Fruit fly (Drosophila melanogaster) ovary, adult (tissue): ENCODE data around the gene CG8135.

Experiments
- CG17801 ChIP-seq: fragments of 200-800 bp; optimal IDR thresholded peaks from 2 replicates; lab custom pipeline; 2019; ENCODE audit warnings: missing biosample characterization, mild to moderate bottlenecking, missing genetic modification characterization, moderate library complexity; ENCODE audit not compliant: partially characterized antibody

The CG8135 gene

DNA sequence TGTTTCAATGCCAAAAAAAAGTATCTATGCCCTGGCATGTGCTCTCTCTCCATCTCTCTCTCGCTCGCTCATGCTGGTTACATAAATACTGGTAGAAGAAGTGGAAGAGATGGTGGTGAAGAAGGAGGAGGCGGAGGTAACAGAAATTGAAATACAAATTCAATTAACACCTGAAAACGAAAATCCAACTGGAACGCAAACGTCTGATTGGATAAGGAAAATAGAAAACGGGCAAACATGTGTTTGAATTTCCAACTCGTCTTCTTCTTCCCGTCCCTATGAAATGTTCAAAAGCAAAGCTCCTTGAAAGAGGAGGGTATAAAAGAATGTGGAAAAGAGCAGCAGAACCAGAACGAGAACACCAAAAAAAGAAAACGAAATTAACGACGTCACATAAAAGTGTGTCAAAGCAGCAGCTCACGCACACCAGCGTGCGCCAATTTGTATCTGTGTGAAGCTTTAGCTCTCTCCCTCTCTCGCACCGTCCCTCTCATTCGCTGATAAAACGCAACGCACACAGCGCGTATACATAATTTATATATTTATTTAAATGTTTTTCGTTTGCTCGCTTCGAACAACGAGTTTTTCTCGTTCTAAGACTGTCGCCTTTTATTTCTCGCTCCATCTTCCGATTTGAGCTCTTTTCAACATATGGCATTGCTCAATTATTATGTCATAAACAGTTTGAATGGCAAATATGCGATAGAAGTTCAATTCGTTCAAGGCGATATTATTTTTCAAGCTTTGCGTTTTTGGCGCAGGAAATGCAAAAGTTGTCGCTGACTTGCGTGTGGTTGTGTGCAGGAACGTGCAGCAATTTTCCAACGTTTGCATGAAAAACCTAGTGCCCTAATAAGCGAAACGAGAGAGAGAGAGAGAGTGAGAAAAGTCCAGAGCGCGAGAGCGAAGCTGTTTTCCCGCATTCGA is 14.5 kb downstream of the CG8135 start:
- no peak for TF ChIP-seq CG17801 (GFP tag; lab: Kevin White, UChicago)

DNA sequence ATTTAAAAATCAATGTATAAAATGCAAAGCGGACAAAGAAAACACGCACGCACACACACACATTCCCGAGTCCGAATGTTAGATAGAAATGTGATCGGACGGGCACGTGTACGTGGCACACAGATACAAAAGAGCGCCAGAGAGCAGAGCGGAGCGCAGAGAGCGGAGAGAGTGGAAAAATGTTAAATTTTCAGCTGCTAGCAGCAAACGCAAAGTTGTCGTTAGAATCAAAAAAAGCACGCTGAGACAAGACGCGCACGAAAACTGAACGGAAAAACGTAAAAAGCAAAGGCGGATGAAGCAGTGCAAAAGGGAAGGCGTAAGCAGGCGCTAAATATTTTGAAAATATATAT is 15.1 kb downstream of the CG8135 start:
- peak; percentile 40 for TF ChIP-seq CG17801 (GFP tag; lab: Kevin White, UChicago)

DNA sequence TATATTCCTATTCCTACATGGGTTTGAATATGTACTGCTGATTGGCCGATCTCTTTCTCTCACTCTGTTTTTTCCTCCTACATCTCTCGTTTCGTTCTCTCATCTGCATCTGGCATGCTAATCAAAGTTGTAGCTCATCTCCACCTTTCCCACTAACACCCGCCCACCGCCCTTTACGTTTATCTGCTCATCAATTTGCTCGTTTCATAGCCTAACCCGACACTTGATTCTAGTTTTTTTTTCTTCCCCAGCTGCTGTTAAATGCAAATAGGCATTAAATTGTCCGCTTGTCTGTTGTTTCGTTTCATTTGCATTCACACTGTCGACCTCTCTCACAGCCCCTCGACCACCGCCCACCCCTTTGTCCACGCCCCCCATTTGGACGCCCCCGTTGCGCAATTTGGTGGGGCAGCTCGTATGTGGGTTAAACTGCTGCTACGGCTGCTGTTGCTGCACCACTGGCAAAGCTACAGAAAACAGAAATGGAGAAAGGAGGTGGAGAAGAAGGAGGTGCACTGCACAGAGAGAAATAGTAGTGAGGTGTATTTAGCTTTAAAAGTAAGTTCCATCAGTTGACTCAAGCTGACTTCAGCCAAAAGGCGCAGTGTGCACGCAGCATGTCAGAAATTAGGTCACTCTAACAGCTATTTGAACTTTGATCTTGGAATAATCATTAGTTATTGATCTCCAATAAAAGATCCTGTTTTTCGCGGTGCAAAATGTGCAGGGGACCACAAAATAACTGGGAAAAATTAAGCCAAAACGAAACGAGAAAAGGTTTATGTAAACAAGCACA is 16.5 kb downstream of the CG8135 start:
- TF ChIP-seq CG17801 (GFP tag; lab: Kevin White, UChicago): no peak

DNA sequence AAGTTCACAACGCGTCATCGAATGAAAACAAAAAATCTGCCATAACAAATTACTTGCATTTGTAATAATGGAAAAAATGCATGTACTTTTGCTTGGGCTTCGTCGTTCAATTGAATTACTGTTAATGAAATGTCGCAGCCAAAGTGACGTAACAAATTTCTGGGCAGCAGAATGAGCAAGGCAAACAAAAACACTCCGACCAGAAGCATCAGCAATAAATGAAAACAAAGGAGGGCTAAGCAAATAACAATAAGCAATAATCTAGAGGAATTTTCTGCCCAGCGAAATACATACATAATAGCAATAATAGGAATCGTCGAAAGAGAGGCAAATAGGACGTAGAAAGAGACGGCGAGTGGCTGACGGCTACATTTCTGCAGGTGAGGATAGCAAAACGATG is 18.2 kb downstream of the CG8135 start:
- TF ChIP-seq CG17801 (GFP tag; lab: Kevin White, UChicago): peak; percentile 21

DNA sequence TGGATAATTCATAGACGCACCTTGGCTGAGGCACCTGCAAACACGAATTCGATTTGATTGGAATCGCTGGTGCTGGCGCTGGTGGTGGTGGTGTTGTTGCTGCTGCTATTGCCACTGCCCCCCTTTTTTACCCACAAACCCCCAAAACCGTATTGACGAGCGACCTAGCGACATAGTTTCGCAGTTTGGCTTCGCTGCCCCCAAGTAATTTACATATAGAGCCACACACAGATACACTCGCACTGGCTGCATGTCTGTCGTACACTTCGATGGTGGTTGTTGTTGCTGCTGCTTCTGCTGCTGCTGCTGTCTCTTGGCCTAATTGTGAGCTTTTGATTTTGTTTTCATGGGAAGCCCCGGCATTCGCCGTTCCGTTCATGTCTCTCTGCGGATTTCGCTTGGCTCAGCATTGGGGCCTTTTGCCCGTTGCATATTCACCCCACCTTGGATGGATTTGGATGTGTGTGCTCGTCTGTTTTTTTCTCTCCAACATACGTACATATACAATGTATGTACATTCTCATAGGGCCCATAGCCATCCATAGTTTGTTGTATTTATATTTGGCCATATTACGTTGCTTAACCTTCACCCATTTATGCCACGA is 20.0 kb downstream of the CG8135 start:
- no peak for TF ChIP-seq CG17801 (GFP tag; lab: Kevin White, UChicago)

DNA sequence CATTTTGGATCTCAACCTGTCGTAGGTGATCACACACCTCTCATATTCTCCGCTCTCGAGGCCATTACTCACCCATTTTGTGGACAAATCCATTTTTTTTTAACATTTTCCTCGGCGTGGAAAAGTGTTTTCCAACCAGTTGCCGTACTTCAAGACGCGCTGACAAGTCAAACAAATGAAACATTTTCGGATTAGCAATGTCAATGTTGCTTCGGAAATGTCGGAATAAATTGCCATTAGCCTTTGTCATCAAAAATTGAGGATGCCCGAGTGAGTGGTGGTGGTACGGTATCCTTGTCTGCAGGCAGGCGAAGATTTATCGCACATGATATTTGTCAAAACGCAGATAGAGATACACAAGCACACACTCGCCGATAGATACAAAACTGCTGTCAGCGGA is 23.1 kb downstream of the CG8135 start:
- no peak for TF ChIP-seq CG17801 (GFP tag; lab: Kevin White, UChicago)

DNA sequence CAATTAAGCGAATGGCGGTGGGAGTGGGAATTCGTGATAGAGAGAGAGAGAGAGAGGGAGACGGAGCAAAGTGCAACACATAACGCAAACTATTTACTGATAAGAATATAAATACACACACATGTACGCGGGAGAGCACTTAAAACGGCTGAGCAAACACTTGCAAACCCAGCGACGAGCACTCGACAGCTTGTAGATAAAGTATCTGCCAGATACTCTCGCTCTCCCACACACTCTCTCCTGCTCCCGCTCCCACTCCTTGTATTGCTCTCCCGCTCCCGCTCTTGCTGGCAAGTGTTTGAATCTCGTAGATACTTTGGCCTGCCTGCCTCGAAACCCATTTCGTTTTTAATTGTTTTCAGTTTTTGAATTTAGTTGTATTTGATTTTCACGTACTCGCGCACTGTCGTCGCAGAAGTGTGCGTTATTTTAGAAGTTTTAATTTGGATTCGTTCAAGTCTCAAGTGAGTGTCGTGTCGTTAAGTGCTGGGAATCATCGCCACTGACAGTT is 24.1 kb downstream of the CG8135 start:
- TF ChIP-seq CG17801 (GFP tag; lab: Kevin White, UChicago): peak; percentile 10

DNA sequence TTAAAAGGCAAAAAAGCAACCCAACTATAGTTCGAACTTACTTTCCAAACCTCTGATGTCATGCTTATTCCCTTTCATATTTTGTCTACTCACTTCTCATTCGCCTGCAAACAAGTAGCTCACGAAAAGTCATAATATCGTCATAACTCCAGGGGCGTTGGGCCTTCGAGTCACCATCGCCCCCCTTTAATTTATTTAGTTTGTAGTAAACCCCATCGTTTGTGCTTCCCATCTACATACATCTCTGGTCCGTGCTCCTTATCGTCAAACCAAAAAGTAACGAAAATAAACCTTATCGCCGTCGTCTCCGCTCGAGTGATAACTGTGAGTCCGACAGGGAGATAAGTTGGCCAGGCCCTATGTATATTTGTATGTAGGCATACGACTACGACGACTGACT is 24.8 kb downstream of the CG8135 start:
- peak; percentile 22 for TF ChIP-seq CG17801 (GFP tag; lab: Kevin White, UChicago)

DNA sequence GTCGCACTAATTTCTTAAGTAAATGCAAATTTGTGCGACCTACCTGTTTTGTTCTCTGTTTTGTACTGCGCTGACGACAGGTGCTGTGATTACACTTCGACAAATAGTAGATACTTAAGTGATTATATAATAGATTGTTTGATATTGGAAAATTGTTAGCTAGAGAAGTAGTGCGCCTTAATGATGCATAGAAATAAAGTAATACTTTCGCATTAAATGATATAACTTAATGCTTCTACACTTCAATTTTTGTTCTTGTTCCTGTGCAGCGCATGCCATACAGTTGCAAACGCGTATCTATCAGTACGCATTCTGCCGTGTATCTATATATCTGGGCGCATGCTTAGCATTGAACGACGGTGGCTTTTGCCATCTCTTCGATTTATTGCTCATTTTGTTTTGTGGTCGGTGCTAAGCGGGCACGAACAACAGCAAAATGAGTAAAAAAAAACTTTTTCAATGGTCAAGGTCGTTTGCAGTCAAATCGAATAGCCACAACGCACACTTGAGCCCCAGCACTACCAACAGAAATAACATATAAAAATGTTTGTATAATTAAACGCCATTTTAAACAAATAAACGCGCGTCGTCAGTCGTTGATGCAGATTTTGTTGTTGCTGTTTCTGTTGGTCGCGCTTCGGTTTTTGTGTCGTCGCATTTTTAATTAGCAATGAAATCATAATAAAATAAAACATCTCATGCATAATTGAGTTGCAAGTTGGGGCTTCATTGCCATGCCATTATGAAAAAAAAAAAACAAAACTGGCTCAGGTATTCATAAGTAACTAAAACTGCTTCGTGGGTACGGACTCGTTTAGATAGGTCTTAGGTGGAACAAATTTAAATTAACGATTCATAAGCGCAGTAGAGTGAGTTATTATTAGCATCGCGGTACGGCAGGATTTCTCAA is 26.4 kb downstream of the CG8135 start:
- no peak for TF ChIP-seq CG17801 (GFP tag; lab: Kevin White, UChicago)

DNA sequence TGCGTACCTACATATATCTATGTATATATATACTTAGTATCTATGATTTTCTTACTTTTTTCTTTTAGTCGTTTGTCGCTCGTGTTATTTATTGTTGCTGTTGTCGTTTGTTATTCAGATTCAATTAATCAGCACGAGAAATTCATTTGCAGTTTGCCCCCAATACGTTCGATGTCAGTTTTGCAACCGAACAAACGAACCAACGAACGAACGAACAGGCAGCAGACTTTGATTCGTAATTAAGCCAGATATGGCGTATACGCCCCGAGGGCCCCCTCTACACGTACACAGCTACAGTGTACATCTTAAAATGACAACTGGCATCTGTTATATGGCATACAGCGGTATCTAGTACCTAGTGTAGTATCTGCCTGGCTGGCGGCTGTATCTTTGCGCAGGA is 29.1 kb downstream of the CG8135 start:
- no peak for TF ChIP-seq CG17801 (GFP tag; lab: Kevin White, UChicago)

DNA sequence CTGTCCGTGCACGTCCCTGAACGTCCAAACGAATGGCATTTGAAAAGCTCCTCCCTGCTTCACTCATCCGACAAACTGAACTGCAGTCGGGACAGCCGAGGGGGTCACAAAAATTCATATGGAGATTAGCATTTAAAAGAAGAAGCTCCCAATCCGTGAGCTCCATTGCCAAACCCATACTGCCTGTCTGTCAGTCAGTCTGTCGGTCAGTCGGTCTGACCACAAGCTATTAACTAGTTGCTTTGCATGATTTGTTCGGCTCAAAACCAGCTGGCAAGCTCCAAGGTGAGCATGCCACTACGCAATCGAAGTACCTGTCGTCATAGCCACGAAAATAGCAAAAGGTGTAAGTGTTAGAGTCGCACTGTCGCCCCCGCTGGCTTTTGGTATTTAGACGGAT is 29.6 kb downstream of the CG8135 start:
- no peak for TF ChIP-seq CG17801 (GFP tag; lab: Kevin White, UChicago)

DNA sequence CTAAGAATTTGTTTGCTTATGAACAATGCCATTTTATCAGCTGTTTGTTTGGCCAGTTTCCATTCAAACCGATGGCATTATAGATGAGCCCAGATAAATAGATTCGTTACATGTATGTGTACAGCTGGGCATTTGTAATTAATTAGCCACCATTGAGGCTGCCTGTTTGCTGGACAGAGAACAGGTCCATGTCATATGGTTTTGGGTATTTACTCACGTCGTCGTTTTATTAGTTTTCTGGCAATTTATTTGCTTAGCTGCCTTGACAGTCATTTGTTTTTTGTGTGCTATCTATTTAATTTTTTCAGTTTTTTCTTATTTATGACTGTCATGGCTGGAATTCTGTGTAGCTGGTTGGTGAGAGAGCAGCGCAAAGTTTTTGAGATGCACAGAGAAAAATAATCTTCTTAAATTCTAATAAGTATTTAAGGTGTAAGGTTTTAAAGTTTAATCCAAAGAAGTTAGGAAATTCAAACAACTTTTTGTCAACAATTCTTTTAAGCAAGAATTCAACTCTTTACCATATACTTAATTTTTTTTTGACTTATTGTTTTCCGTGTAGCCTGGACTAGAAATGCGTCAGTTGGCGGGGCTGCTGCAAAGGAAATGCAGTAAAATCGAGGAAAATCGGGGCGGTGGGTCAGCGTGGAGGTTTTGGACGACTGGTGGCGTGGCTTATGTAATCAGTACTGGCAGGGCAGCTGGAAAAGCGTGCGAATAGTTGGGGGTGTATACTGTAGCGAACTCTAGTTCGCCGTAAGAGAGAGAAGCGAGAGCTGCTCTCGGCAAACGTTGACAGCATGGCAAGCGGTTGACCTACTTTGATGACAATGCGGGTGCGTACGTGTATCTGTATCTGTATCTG is 30.6 kb downstream of the CG8135 start:
- no peak for TF ChIP-seq CG17801 (GFP tag; lab: Kevin White, UChicago)

DNA sequence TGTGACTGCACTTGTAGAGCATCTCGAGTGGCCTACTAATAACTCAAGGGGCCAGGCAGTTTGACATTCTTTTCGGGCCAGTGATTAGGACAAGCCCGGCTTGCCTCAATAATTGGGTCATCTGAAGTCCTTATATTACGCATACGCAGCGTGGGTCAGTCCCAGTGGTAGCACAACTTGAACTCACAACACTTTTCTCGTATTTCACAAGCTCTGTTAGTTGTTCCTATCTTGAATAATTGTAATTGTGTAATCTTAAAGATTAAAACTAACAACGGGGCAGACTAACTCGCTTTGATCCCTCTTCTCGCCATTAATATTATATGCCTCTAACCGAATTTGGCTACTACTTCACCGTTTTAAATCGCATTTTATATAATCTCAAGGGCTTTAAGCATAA is 31.7 kb downstream of the CG8135 start:
- no peak for TF ChIP-seq CG17801 (GFP tag; lab: Kevin White, UChicago)
